Worm (Caenorhabditis elegans) whole organism, L1 larva: ENCODE measurements around the gene arl-8.
A peak's percentile ranks its signal among the peaks of the same experiment; 100 is the strongest.

Source experiments
- C04F5.9 ChIP-seq: sonication (generic microtip); optimal IDR thresholded peaks from 2 replicates; lab custom pipeline; 2016; ENCODE audit warnings: missing genetic modification characterization, missing compliant biosample characterization
- C16A3.4 ChIP-seq: fragments of 150-350 bp; optimal IDR thresholded peaks from 2 replicates; lab custom pipeline; 2014; ENCODE audit warnings: missing biosample characterization, missing genetic modification characterization
- C34B4.2 ChIP-seq: sonication (generic microtip); optimal IDR thresholded peaks from 2 replicates; lab custom pipeline; 2017; ENCODE audit warnings: mild to moderate bottlenecking, missing genetic modification characterization, missing compliant biosample characterization
- Y116A8C.19 ChIP-seq: sonication (generic microtip); optimal IDR thresholded peaks from 2 replicates; lab custom pipeline; 2016; ENCODE audit warnings: missing compliant biosample characterization, missing genetic modification characterization, borderline replicate concordance
- ceh-82 ChIP-seq, 3 experiments: fragments of 150-350 bp in 1 of 3; sonication (generic microtip) in 2 of 3; optimal IDR thresholded peaks; 2 replicates each; lab custom pipeline; 2014 to 2017; ENCODE audit warnings: missing biosample characterization in 3 of 3, missing genetic modification characterization in 3 of 3
- dpl-1 ChIP-seq, 3 experiments: fragments of 150-350 bp in 2 of 3; sonication (generic microtip) in 1 of 3; optimal IDR thresholded peaks; 2 replicates each; lab custom pipeline; 2014 to 2017; ENCODE audit warnings: missing biosample characterization in 3 of 3, missing genetic modification characterization in 3 of 3, missing genetic modification reagents in 3 of 3
- dsc-1 ChIP-seq: sonication (generic microtip); optimal IDR thresholded peaks from 2 replicates; lab custom pipeline; 2016; ENCODE audit warnings: mild to moderate bottlenecking, missing genetic modification characterization, missing compliant biosample characterization
- efl-1 ChIP-seq, 4 experiments: fragments of 150-350 bp; optimal IDR thresholded peaks in 3 of 4; peaks in 1 of 4; 1 replicate in 1 of 4; 2 replicates in 3 of 4; lab custom pipeline; 2014; ENCODE audit warnings: missing biosample characterization in 2 of 4, missing genetic modification characterization in 2 of 4, missing genetic modification reagents in 2 of 4
- egl-13 ChIP-seq: sonication (generic microtip); optimal IDR thresholded peaks from 2 replicates; lab custom pipeline; 2016; ENCODE audit warnings: missing genotype, missing genetic modification reagents, missing genetic modification characterization, missing compliant biosample characterization
- egl-27 ChIP-seq, 2 experiments: fragments of 150-350 bp in 1 of 2; sonication (generic microtip); optimal IDR thresholded peaks; 3 replicates each; lab custom pipeline; 2017 to 2018; ENCODE audit warnings: missing biosample characterization in 2 of 2, missing genetic modification characterization in 2 of 2, missing genetic modification reagents in 2 of 2
- elt-2 ChIP-seq: sonication (generic microtip); optimal IDR thresholded peaks from 2 replicates; lab custom pipeline; 2016; ENCODE audit warnings: missing genetic modification characterization, mild to moderate bottlenecking, inconsistent platforms, missing compliant biosample characterization, missing genetic modification reagents
- elt-3 ChIP-seq, 6 experiments: fragments of 150-350 bp in 1 of 6; sonication (generic microtip); optimal IDR thresholded peaks; 2 replicates each; lab custom pipeline; 2017 to 2018; ENCODE audit warnings: missing biosample characterization in 6 of 6, missing genetic modification characterization in 6 of 6, inconsistent platforms in 1 of 6
- fkh-10 ChIP-seq: sonication (generic microtip); optimal IDR thresholded peaks from 2 replicates; lab custom pipeline; 2017; ENCODE audit warnings: missing biosample characterization, missing genetic modification reagents, missing genetic modification characterization
- fkh-4 ChIP-seq: sonication (generic microtip); optimal IDR thresholded peaks from 2 replicates; lab custom pipeline; 2016; ENCODE audit warnings: missing compliant biosample characterization, missing genetic modification characterization, borderline replicate concordance
- fkh-8 ChIP-seq: sonication (generic microtip); optimal IDR thresholded peaks from 2 replicates; lab custom pipeline; 2016; ENCODE audit warnings: mild to moderate bottlenecking, missing genetic modification characterization, missing compliant biosample characterization
- hpl-2 ChIP-seq: fragments of 150-350 bp; optimal IDR thresholded peaks from 2 replicates; lab custom pipeline; 2014; ENCODE audit warnings: missing biosample characterization, missing genetic modification reagents, missing genetic modification characterization
- irx-1 ChIP-seq: sonication (generic microtip); optimal IDR thresholded peaks from 2 replicates; lab custom pipeline; 2016; ENCODE audit warnings: missing genetic modification characterization, missing compliant biosample characterization
- lin-13 ChIP-seq: fragments of 150-350 bp; optimal IDR thresholded peaks from 2 replicates; lab custom pipeline; 2014; ENCODE audit warnings: missing biosample characterization, missing genetic modification reagents, missing genetic modification characterization
- lin-14 ChIP-seq: fragments of 200-800 bp; sonication (Bioruptor generic); optimal IDR thresholded peaks from 2 replicates; lab custom pipeline; 2018; ENCODE audit warnings: mild to moderate bottlenecking, missing genetic modification characterization, moderate library complexity, missing compliant biosample characterization
- lin-35 ChIP-seq, 2 experiments: fragments of 150-350 bp; optimal IDR thresholded peaks; 2 replicates each; lab custom pipeline; 2014; ENCODE audit warnings: missing biosample characterization in 2 of 2, missing genetic modification characterization in 2 of 2, missing genetic modification reagents in 2 of 2
- lir-3 ChIP-seq: sonication (generic microtip); optimal IDR thresholded peaks from 2 replicates; lab custom pipeline; 2016; ENCODE audit warnings: mild to moderate bottlenecking, missing genetic modification characterization, moderate library complexity, missing compliant biosample characterization; ENCODE audit not compliant: poor library complexity
- lsy-2 ChIP-seq, 2 experiments: fragments of 150-350 bp; optimal IDR thresholded peaks; 2 replicates each; lab custom pipeline; 2014; ENCODE audit warnings: missing biosample characterization in 2 of 2, missing genetic modification characterization in 2 of 2
- mab-9 ChIP-seq: fragments of 200-800 bp; sonication (Bioruptor generic); IDR thresholded peaks from 2 replicates; pipeline ENCODE4 v1.3.6; 2022; ENCODE audit warnings: missing genetic modification reagents, missing genetic modification characterization, missing compliant biosample characterization
- nhr-20 ChIP-seq: sonication (generic microtip); optimal IDR thresholded peaks from 2 replicates; lab custom pipeline; 2016; ENCODE audit warnings: mild to moderate bottlenecking, missing genetic modification characterization, missing compliant biosample characterization
- nhr-237 ChIP-seq: fragments of 150-350 bp; optimal IDR thresholded peaks from 2 replicates; lab custom pipeline; 2014; ENCODE audit warnings: missing biosample characterization, missing genetic modification characterization
- nhr-71 ChIP-seq: sonication (generic microtip); optimal IDR thresholded peaks from 2 replicates; lab custom pipeline; 2016; ENCODE audit warnings: mild to moderate bottlenecking, missing genetic modification characterization, moderate library complexity, missing compliant biosample characterization
- nhr-76 ChIP-seq: sonication (generic microtip); optimal IDR thresholded peaks from 2 replicates; lab custom pipeline; 2017; ENCODE audit warnings: missing biosample characterization, missing genetic modification characterization
- nhr-85 ChIP-seq: sonication (generic microtip); peaks from one replicate; lab custom pipeline; 2016; ENCODE audit warnings: missing genetic modification characterization, inconsistent platforms, missing compliant biosample characterization
- pag-3 ChIP-seq: sonication (generic microtip); optimal IDR thresholded peaks from 2 replicates; lab custom pipeline; 2017; ENCODE audit warnings: missing genetic modification characterization, mild to moderate bottlenecking, missing compliant biosample characterization, antibody characterized with exemption, borderline replicate concordance; ENCODE audit not compliant: insufficient read depth
- pax-3 ChIP-seq: fragments of 200-800 bp; sonication (Bioruptor generic); optimal IDR thresholded peaks from 2 replicates; lab custom pipeline; 2018; ENCODE audit warnings: mild to moderate bottlenecking, missing genetic modification characterization, moderate library complexity, missing compliant biosample characterization
- rnt-1 ChIP-seq: sonication (generic microtip); optimal IDR thresholded peaks from 2 replicates; lab custom pipeline; 2016; ENCODE audit warnings: mild to moderate bottlenecking, missing genetic modification characterization, moderate library complexity, missing compliant biosample characterization
- skn-1 ChIP-seq: fragments of 150-350 bp; optimal IDR thresholded peaks from 2 replicates; lab custom pipeline; 2014; ENCODE audit warnings: missing biosample characterization, missing genetic modification characterization
- snu-23 ChIP-seq: sonication (generic microtip); optimal IDR thresholded peaks from 2 replicates; lab custom pipeline; 2016; ENCODE audit warnings: missing genetic modification characterization, missing compliant biosample characterization
- sup-37 ChIP-seq: fragments of 200-800 bp; sonication (Bioruptor generic); optimal IDR thresholded peaks from 2 replicates; lab custom pipeline; 2018; ENCODE audit warnings: mild to moderate bottlenecking, missing genetic modification characterization, missing compliant biosample characterization
- swsn-7 ChIP-seq: sonication (generic microtip); optimal IDR thresholded peaks from 2 replicates; lab custom pipeline; 2016; ENCODE audit warnings: missing genetic modification characterization, missing compliant biosample characterization
- unc-130 ChIP-seq: fragments of 150-350 bp; optimal IDR thresholded peaks from 2 replicates; lab custom pipeline; 2017; ENCODE audit warnings: missing biosample characterization, missing genetic modification characterization, inconsistent platforms
- unc-98 ChIP-seq: fragments of 200-800 bp; sonication (Bioruptor generic); IDR thresholded peaks from 2 replicates; pipeline ENCODE4 v1.3.6; 2022; ENCODE audit warnings: missing genetic modification characterization, missing compliant biosample characterization
- vab-15 ChIP-seq: sonication (generic microtip); optimal IDR thresholded peaks from 2 replicates; lab custom pipeline; 2017; ENCODE audit warnings: missing genotype, mild to moderate bottlenecking, missing genetic modification characterization, missing compliant biosample characterization
- xbp-1 ChIP-seq: sonication (generic microtip); optimal IDR thresholded peaks from 2 replicates; lab custom pipeline; 2016; ENCODE audit warnings: missing genetic modification characterization, missing compliant biosample characterization
- ztf-11 ChIP-seq, 2 experiments: sonication (generic microtip); optimal IDR thresholded peaks; 2 replicates each; lab custom pipeline; 2016 to 2017; ENCODE audit warnings: missing genetic modification characterization in 2 of 2, missing biosample characterization in 1 of 2, missing compliant biosample characterization in 1 of 2

The arl-8 gene

ce11 chrIV:14824878-14825352, 27.0 kb downstream of the arl-8 start, which contains the start of gene sec-61.A (continued):
- TF ChIP-seq nhr-76: no peak
- peak; percentile 63 for TF ChIP-seq egl-13 (tag; lab: Kevin White, UChicago)
- peak; percentile 97 to 99 for TF ChIP-seq lsy-2 (tag; optimal IDR thresholded peaks at IDR 0.05; lab: Kevin White, UChicago)
- TF ChIP-seq C16A3.4 (tag; lab: Kevin White, UChicago): peak; percentile 40
- peak; percentile 93 for TF ChIP-seq nhr-71 (tag; lab: Kevin White, UChicago)
- peak in 3 of 6 experiments; percentile 39 to 64 (median 58) for TF ChIP-seq elt-3 (tag; optimal IDR thresholded peaks at IDR 0.05; lab: Kevin White, UChicago)
- no peak for TF ChIP-seq Y116A8C.19 (tag; lab: Kevin White, UChicago)
- TF ChIP-seq ztf-11 (tag; optimal IDR thresholded peaks at IDR 0.05; lab: Kevin White, UChicago): peak in 1 of 2 experiments; percentile 65
- peak; percentile 79 to 87 for TF ChIP-seq efl-1 (optimal IDR thresholded peaks at IDR 0.05; lab: Kevin White, UChicago)
- peak; percentile 66 to 93 for TF ChIP-seq efl-1 (GFP tag; optimal IDR thresholded peaks at IDR 0.05 in 1 of 2; lab: Kevin White, UChicago)
- TF ChIP-seq nhr-237: peak; percentile 16
- no peak for TF ChIP-seq unc-98 (GFP tag; lab: Robert Waterston, UW)
- peak; percentile 74 to 79 (median 78) for TF ChIP-seq dpl-1 (GFP tag; optimal IDR thresholded peaks at IDR 0.05; lab: Kevin White, UChicago)
- TF ChIP-seq snu-23 (GFP tag; lab: Kevin White, UChicago): peak; percentile 95
- peak; percentile 87 for TF ChIP-seq nhr-20 (tag; lab: Kevin White, UChicago)
- peak; percentile 2 for TF ChIP-seq unc-130 (tag; lab: Kevin White, UChicago)
- TF ChIP-seq xbp-1: peak; percentile 93
- peak; percentile 84 for TF ChIP-seq swsn-7
- peak; percentile 29 for TF ChIP-seq C34B4.2 (tag; lab: Kevin White, UChicago)
- TF ChIP-seq lir-3 (tag; lab: Kevin White, UChicago): peak; percentile 25
- TF ChIP-seq rnt-1 (tag; lab: Kevin White, UChicago): peak; percentile 34
- TF ChIP-seq lin-35 (GFP tag; optimal IDR thresholded peaks at IDR 0.05; lab: Kevin White, UChicago): peak; percentile 84 to 85
- peak in 2 of 3 experiments; percentile 34 to 47 for TF ChIP-seq ceh-82 (tag; optimal IDR thresholded peaks at IDR 0.05; lab: Kevin White, UChicago)
- peak; percentile 80 for TF ChIP-seq irx-1 (tag; lab: Kevin White, UChicago)
- peak; percentile 35 for TF ChIP-seq elt-2 (tag; lab: Kevin White, UChicago)
- TF ChIP-seq lin-13 (GFP tag; lab: Kevin White, UChicago): peak; percentile 60
- no peak for TF ChIP-seq hpl-2 (GFP tag; lab: Kevin White, UChicago)
- TF ChIP-seq fkh-8 (tag; lab: Kevin White, UChicago): peak; percentile 92
- peak; percentile 62 for TF ChIP-seq C04F5.9
- TF ChIP-seq skn-1: peak; percentile 42
- peak in 1 of 2 experiments; percentile 27 for TF ChIP-seq egl-27 (tag; optimal IDR thresholded peaks at IDR 0.05; lab: Kevin White, UChicago)

ce11 chrIV:14825379-14825778, 27.4 kb downstream of the arl-8 start, which contains the start of gene rps-18:
TSS of gene rps-18 (plus strand) at chrIV:14825679.
- TF ChIP-seq sup-37 (GFP tag; lab: Kevin White, UChicago) (no peak), nhr-20 (tag; lab: Kevin White, UChicago) (no peak), pag-3 (tag; lab: Kevin White, UChicago) (no peak), rnt-1 (tag; lab: Kevin White, UChicago) (no peak), vab-15 (no peak), efl-1 (optimal IDR thresholded peaks at IDR 0.05; lab: Kevin White, UChicago) (no peak), efl-1 (GFP tag; optimal IDR thresholded peaks at IDR 0.05 in 1 of 2; lab: Kevin White, UChicago) (no peak), elt-2 (tag; lab: Kevin White, UChicago) (no peak), pax-3 (tag; lab: Kevin White, UChicago) (no peak), fkh-10 (no peak), mab-9 (GFP tag; lab: Robert Waterston, UW) (no peak), lin-14 (GFP tag; lab: Kevin White, UChicago) (no peak), lin-35 (GFP tag; optimal IDR thresholded peaks at IDR 0.05; lab: Kevin White, UChicago) (no peak), snu-23 (GFP tag; lab: Kevin White, UChicago) (no peak), dsc-1 (tag; lab: Kevin White, UChicago) (no peak), fkh-4 (tag; lab: Kevin White, UChicago) (no peak), lsy-2 (tag; optimal IDR thresholded peaks at IDR 0.05; lab: Kevin White, UChicago) (no peak), nhr-85 (no peak)
